Worm (Caenorhabditis elegans) whole organism, L2 larva: Measurements from ENCODE around the gene F54A3.5.
A peak's percentile ranks its signal among the peaks of the same experiment; 100 is the strongest.

ENCODE experiments used
- C34F6.9 ChIP-seq: fragments of 150-350 bp; optimal IDR thresholded peaks from 2 replicates; lab custom pipeline; 2014; ENCODE audit warnings: missing biosample characterization, missing genetic modification characterization
- F13H6.1 ChIP-seq: sonication (generic microtip); optimal IDR thresholded peaks from 2 replicates; lab custom pipeline; 2016; ENCODE audit warnings: missing genetic modification characterization, missing compliant biosample characterization
- R02D3.7 ChIP-seq: fragments of 150-350 bp; optimal IDR thresholded peaks from 2 replicates; lab custom pipeline; 2014; ENCODE audit warnings: missing biosample characterization, missing genetic modification characterization
- Y55F3AM.14 ChIP-seq: fragments of 200-800 bp; sonication (Bioruptor generic); optimal IDR thresholded peaks from 2 replicates; lab custom pipeline; 2018; ENCODE audit warnings: mild to moderate bottlenecking, missing genetic modification characterization, missing compliant biosample characterization
- ZK546.5 ChIP-seq: sonication (generic microtip); optimal IDR thresholded peaks from 2 replicates; lab custom pipeline; 2017; ENCODE audit warnings: missing biosample characterization, missing genetic modification characterization
- alr-1 ChIP-seq: fragments of 150-350 bp; optimal IDR thresholded peaks from 2 replicates; lab custom pipeline; 2014; ENCODE audit warnings: missing biosample characterization, missing genetic modification characterization
- aly-2 ChIP-seq: fragments of 150-350 bp; optimal IDR thresholded peaks from 2 replicates; lab custom pipeline; 2014; ENCODE audit warnings: missing biosample characterization, missing genetic modification characterization
- ama-1 ChIP-seq: fragments of 150-350 bp; optimal IDR thresholded peaks from 2 replicates; lab custom pipeline; 2018; ENCODE audit warnings: inconsistent platforms
- blmp-1 ChIP-seq: sonication (generic microtip); optimal IDR thresholded peaks from 2 replicates; lab custom pipeline; 2017; ENCODE audit warnings: missing genetic modification characterization, mild to moderate bottlenecking, missing compliant biosample characterization, antibody characterized with exemption, moderate library complexity; ENCODE audit not compliant: insufficient read depth
- ceh-16 ChIP-seq: fragments of 150-350 bp; optimal IDR thresholded peaks from 2 replicates; lab custom pipeline; 2014; ENCODE audit warnings: missing biosample characterization, missing genetic modification characterization
- ceh-82 ChIP-seq: fragments of 150-350 bp; optimal IDR thresholded peaks from 2 replicates; lab custom pipeline; 2014; ENCODE audit warnings: missing biosample characterization, missing genetic modification characterization
- crh-2 ChIP-seq: sonication (generic microtip); optimal IDR thresholded peaks from 2 replicates; lab custom pipeline; 2017; ENCODE audit warnings: missing biosample characterization, missing genetic modification characterization
- dmd-4 ChIP-seq: sonication (generic microtip); optimal IDR thresholded peaks from 2 replicates; lab custom pipeline; 2017; ENCODE audit warnings: missing biosample characterization, missing genetic modification characterization
- elt-1 ChIP-seq: fragments of 150-350 bp; optimal IDR thresholded peaks from 2 replicates; lab custom pipeline; 2014; ENCODE audit warnings: missing biosample characterization, missing genetic modification characterization
- elt-3 ChIP-seq: sonication (generic microtip); optimal IDR thresholded peaks from 2 replicates; lab custom pipeline; 2017; ENCODE audit warnings: missing biosample characterization, missing genetic modification characterization
- fos-1 ChIP-seq: fragments of 150-350 bp; optimal IDR thresholded peaks from 2 replicates; lab custom pipeline; 2014; ENCODE audit warnings: missing biosample characterization, missing genetic modification characterization
- gmeb-1 ChIP-seq: fragments of 150-350 bp; optimal IDR thresholded peaks from 2 replicates; lab custom pipeline; 2014; ENCODE audit warnings: missing biosample characterization, missing genetic modification characterization
- lin-11 ChIP-seq: fragments of 150-350 bp; sonication (generic microtip); optimal IDR thresholded peaks from 2 replicates; lab custom pipeline; 2014; ENCODE audit warnings: missing biosample characterization, missing genetic modification characterization, inconsistent platforms, mixed read lengths
- lin-13 ChIP-seq: fragments of 150-350 bp; optimal IDR thresholded peaks from 2 replicates; lab custom pipeline; 2014; ENCODE audit warnings: missing biosample characterization, missing genetic modification reagents, missing genetic modification characterization
- lin-39 ChIP-seq: fragments of 150-350 bp; optimal IDR thresholded peaks from 2 replicates; lab custom pipeline; 2014; ENCODE audit warnings: missing biosample characterization, missing genetic modification reagents, missing genetic modification characterization
- lsy-2 ChIP-seq, 2 experiments: fragments of 150-350 bp in 1 of 2; sonication (generic microtip) in 1 of 2; optimal IDR thresholded peaks; 2 replicates each; lab custom pipeline; 2014 to 2017; ENCODE audit warnings: missing biosample characterization in 2 of 2, missing genetic modification characterization in 2 of 2
- mbf-1 ChIP-seq: sonication (generic microtip); optimal IDR thresholded peaks from 2 replicates; lab custom pipeline; 2017; ENCODE audit warnings: missing biosample characterization, missing genetic modification characterization
- mdl-1 ChIP-seq, 2 experiments: fragments of 150-350 bp in 1 of 2; sonication (generic microtip) in 1 of 2; optimal IDR thresholded peaks; 2 replicates each; lab custom pipeline; 2017; ENCODE audit warnings: missing biosample characterization in 2 of 2, missing genetic modification characterization in 2 of 2
- nhr-10 ChIP-seq: sonication (generic microtip); optimal IDR thresholded peaks from 2 replicates; lab custom pipeline; 2017; ENCODE audit warnings: missing biosample characterization, missing genetic modification characterization
- nhr-12 ChIP-seq: fragments of 150-350 bp; optimal IDR thresholded peaks from 2 replicates; lab custom pipeline; 2014; ENCODE audit warnings: missing biosample characterization, missing genetic modification characterization
- nhr-129 ChIP-seq: fragments of 150-350 bp; optimal IDR thresholded peaks from 2 replicates; lab custom pipeline; 2014; ENCODE audit warnings: missing biosample characterization, missing genetic modification characterization
- nhr-21 ChIP-seq: fragments of 150-350 bp; optimal IDR thresholded peaks from 2 replicates; lab custom pipeline; 2014; ENCODE audit warnings: missing biosample characterization, missing genetic modification characterization
- nhr-23 ChIP-seq: fragments of 150-350 bp; optimal IDR thresholded peaks from 2 replicates; lab custom pipeline; 2014; ENCODE audit warnings: missing biosample characterization, missing genetic modification reagents, missing genetic modification characterization
- nhr-237 ChIP-seq: fragments of 150-350 bp; optimal IDR thresholded peaks from 2 replicates; lab custom pipeline; 2014; ENCODE audit warnings: missing biosample characterization, missing genetic modification characterization
- nhr-25 ChIP-seq: fragments of 150-350 bp; sonication (generic microtip); optimal IDR thresholded peaks from 3 replicates; lab custom pipeline; 2014; ENCODE audit warnings: missing biosample characterization, missing genetic modification characterization
- nhr-77 ChIP-seq: fragments of 150-350 bp; optimal IDR thresholded peaks from 2 replicates; lab custom pipeline; 2014; ENCODE audit warnings: missing biosample characterization, missing genetic modification characterization
- peb-1 ChIP-seq: fragments of 150-350 bp; optimal IDR thresholded peaks from 2 replicates; lab custom pipeline; 2014; ENCODE audit warnings: missing biosample characterization, missing genetic modification characterization
- sem-4 ChIP-seq: fragments of 150-350 bp; optimal IDR thresholded peaks from 2 replicates; lab custom pipeline; 2014; ENCODE audit warnings: missing biosample characterization, missing genetic modification reagents, missing genetic modification characterization
- sma-3 ChIP-seq: sonication (generic microtip); optimal IDR thresholded peaks from 2 replicates; lab custom pipeline; 2016; ENCODE audit warnings: missing genetic modification reagents, missing genetic modification characterization, missing compliant biosample characterization
- snpc-4 ChIP-seq: fragments of 150-350 bp; optimal IDR thresholded peaks from 2 replicates; lab custom pipeline; 2014; ENCODE audit warnings: missing biosample characterization, missing genetic modification characterization
- unc-39 ChIP-seq: fragments of 150-350 bp; optimal IDR thresholded peaks from 2 replicates; lab custom pipeline; 2014; ENCODE audit warnings: missing biosample characterization, missing genetic modification characterization
- unc-55 ChIP-seq: fragments of 150-350 bp; sonication (generic microtip); optimal IDR thresholded peaks from 3 replicates; lab custom pipeline; 2014; ENCODE audit warnings: missing biosample characterization, missing genetic modification reagents, missing genetic modification characterization
- unc-62 ChIP-seq: fragments of 150-350 bp; optimal IDR thresholded peaks from 2 replicates; lab custom pipeline; 2014; ENCODE audit warnings: missing biosample characterization, missing genetic modification reagents, missing genetic modification characterization
- zag-1 ChIP-seq: fragments of 150-350 bp; optimal IDR thresholded peaks from 2 replicates; lab custom pipeline; 2014; ENCODE audit warnings: missing biosample characterization, missing genetic modification characterization
- ztf-1 ChIP-seq: fragments of 200-800 bp; sonication (Bioruptor generic); conservative IDR thresholded peaks from 2 replicates; pipeline ENCODE4 v1.3.6; 2022; ENCODE audit warnings: missing genetic modification characterization, missing compliant biosample characterization
- ztf-11 ChIP-seq: sonication (generic microtip); optimal IDR thresholded peaks from 2 replicates; lab custom pipeline; 2017; ENCODE audit warnings: missing biosample characterization, missing genetic modification characterization
- ztf-4 ChIP-seq: fragments of 150-350 bp; optimal IDR thresholded peaks from 2 replicates; lab custom pipeline; 2014; ENCODE audit warnings: missing biosample characterization, missing genetic modification characterization

F54A3.5 gene

DNA sequence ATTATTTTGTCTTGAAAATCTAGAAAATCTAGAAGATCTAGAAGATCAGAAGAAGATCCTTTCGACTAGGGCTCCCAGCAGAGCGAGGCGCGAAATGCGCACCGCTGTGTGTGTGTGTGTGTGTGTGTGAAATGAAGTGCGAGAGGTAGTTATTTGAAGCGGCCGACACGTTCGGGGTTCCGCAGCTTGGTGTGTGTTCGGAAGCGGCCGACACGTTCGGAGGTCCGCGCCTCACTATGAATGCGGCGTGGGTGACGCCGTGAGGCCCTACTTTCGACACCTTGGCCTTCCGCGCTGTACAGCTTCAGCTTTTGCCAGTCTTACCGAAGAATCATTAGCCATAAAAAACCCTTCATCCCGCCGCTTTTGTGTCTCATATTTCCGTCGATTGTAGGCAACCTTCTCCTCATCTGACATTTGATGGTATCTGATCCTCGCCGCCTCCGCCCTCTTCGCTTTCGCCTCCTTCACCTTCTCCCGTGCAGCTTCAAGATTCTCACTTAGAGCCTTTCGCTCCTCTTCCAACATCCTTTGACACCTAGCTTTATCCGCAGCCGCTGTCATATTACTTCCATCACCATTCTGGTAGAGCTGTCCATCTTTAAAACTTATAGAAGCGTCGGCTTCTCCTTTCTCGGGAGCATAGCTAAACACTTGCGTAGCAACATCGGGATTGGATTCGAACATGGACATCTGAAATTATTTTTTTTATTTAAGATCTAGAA, 8.4 kb downstream of the F54A3.5 start:
- no peak for TF ChIP-seq lin-39 (tag; lab: Kevin White, UChicago)
- no peak for TF ChIP-seq C34F6.9 (tag; lab: Kevin White, UChicago)
- no peak for TF ChIP-seq F13H6.1 (tag; lab: Kevin White, UChicago)
- no peak for TF ChIP-seq alr-1
- no peak for TF ChIP-seq nhr-12 (tag; lab: Kevin White, UChicago)
- no peak for TF ChIP-seq R02D3.7 (tag; lab: Kevin White, UChicago)
- TF ChIP-seq sem-4 (tag; lab: Kevin White, UChicago), result no peak
- TF ChIP-seq nhr-77 (tag; lab: Kevin White, UChicago), result no peak
- TF ChIP-seq unc-39 (tag; lab: Kevin White, UChicago), result no peak
- TF ChIP-seq nhr-10 (tag; lab: Kevin White, UChicago), result no peak
- no peak for TF ChIP-seq lsy-2 (tag; optimal IDR thresholded peaks at IDR 0.05; lab: Kevin White, UChicago)
- TF ChIP-seq lin-11 (tag; lab: Kevin White, UChicago), result no peak
- TF ChIP-seq ZK546.5 (tag; lab: Kevin White, UChicago), result no peak

DNA sequence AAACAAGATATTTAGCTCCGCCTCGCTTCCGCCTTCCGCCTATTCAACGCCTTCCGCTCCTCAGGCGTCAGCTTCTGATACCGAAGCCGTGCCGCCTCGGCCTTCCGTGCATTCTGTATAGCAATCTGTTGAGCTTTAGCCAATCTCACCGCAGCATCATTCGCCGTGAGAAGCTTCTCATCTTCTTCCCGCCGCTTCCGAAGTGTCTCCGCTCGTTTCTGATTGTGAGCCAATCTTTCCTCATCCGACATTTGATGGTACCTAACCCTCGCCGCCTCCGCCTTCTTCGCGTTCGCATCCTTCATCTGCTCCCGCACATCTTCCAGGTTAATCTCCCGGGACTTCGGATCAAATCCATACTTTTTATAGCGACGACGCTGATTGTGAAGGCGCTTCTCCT, 10.0 kb downstream of the F54A3.5 start:
- no peak for TF ChIP-seq lin-39 (tag; lab: Kevin White, UChicago)
- TF ChIP-seq nhr-25, result no peak
- no peak for TF ChIP-seq blmp-1 (tag; lab: Kevin White, UChicago)
- no peak for TF ChIP-seq mdl-1 (tag; optimal IDR thresholded peaks at IDR 0.05; lab: Kevin White, UChicago)
- TF ChIP-seq zag-1, result no peak
- no peak for TF ChIP-seq ZK546.5 (tag; lab: Kevin White, UChicago)
- TF ChIP-seq ztf-4, result no peak
- TF ChIP-seq, all 48 proteins: peak for 0

- TF ChIP-seq lin-39 (tag; lab: Kevin White, UChicago) (no peak), elt-1 (tag; lab: Kevin White, UChicago) (no peak), ceh-82 (tag; lab: Kevin White, UChicago) (no peak), nhr-129 (tag; lab: Kevin White, UChicago) (no peak), dmd-4 (tag; lab: Kevin White, UChicago) (no peak)
These were observed 17.7 kb downstream of the F54A3.5 start, which contains the start of gene Y59C2A.1 for ce11 chrII:2207812-2208211. Gene Y59C2A.1, plus strand, starts transcription at chrII:2208112.

- TF ChIP-seq sma-3 (no peak), ztf-1 (GFP tag; lab: Robert Waterston, UW) (no peak), sem-4 (tag; lab: Kevin White, UChicago) (no peak), ztf-4 (no peak), ztf-11 (no peak), nhr-23 (tag; lab: Kevin White, UChicago) (no peak), peb-1 (tag; lab: Kevin White, UChicago) (no peak), crh-2 (tag; lab: Kevin White, UChicago) (no peak), ama-1 (no peak), aly-2 (tag; lab: Kevin White, UChicago) (no peak), elt-1 (tag; lab: Kevin White, UChicago) (no peak), lsy-2 (tag; optimal IDR thresholded peaks at IDR 0.05; lab: Kevin White, UChicago) (no peak), zag-1 (no peak), R02D3.7 (tag; lab: Kevin White, UChicago) (no peak), mbf-1 (tag; lab: Kevin White, UChicago) (no peak), fos-1 (tag; lab: Kevin White, UChicago) (no peak), snpc-4 (tag; lab: Kevin White, UChicago) (no peak), nhr-77 (tag; lab: Kevin White, UChicago) (no peak)
These were observed 19.3 kb downstream of the F54A3.5 start for ce11 chrII:2206064-2206722.

- TF ChIP-seq gmeb-1 (tag; lab: Kevin White, UChicago) (peak; percentile 92), unc-55 (GFP tag; lab: Kevin White, UChicago) (peak; percentile 56), nhr-21 (tag; lab: Kevin White, UChicago) (no peak), lin-13 (GFP tag; lab: Kevin White, UChicago) (peak; percentile 53), crh-2 (tag; lab: Kevin White, UChicago) (peak; percentile 8), unc-62 (GFP tag; lab: Kevin White, UChicago) (no peak), unc-39 (tag; lab: Kevin White, UChicago) (no peak), elt-3 (tag; lab: Kevin White, UChicago) (no peak), nhr-129 (tag; lab: Kevin White, UChicago) (peak; percentile 29), alr-1 (no peak), ceh-16 (tag; lab: Kevin White, UChicago) (no peak), nhr-237 (tag; lab: Kevin White, UChicago) (no peak), ztf-11 (no peak), sem-4 (tag; lab: Kevin White, UChicago) (no peak), C34F6.9 (tag; lab: Kevin White, UChicago) (peak; percentile 27), nhr-12 (tag; lab: Kevin White, UChicago) (no peak), ama-1 (no peak), Y55F3AM.14 (GFP tag; lab: Kevin White, UChicago) (no peak), peb-1 (tag; lab: Kevin White, UChicago) (no peak), aly-2 (tag; lab: Kevin White, UChicago) (no peak), lsy-2 (tag; optimal IDR thresholded peaks at IDR 0.05; lab: Kevin White, UChicago) (peak in 1 of 2 experiments; percentile 71), lin-39 (tag; lab: Kevin White, UChicago) (no peak), dmd-4 (tag; lab: Kevin White, UChicago) (no peak), fos-1 (tag; lab: Kevin White, UChicago) (no peak)
These were observed 21.4 kb downstream of the F54A3.5 start, which contains the start of gene Y59C2A.2 for ce11 chrII:2204077-2204476. Gene Y59C2A.2, minus strand, starts transcription at chrII:2204137.
